Fruit fly (Drosophila melanogaster) whole organism, prepupa: ENCODE results near the gene Uev1A.
A peak's percentile ranks its signal among the peaks of the same experiment; 100 is the strongest.

Experiments used
- Blimp-1 ChIP-seq: fragments of 200-800 bp; sonication (Bioruptor generic); optimal IDR thresholded peaks from 3 replicates; lab custom pipeline; 2017; ENCODE audit warnings: missing biosample characterization, missing genetic modification characterization, mild to moderate bottlenecking, moderate library complexity, missing genetic modification reagents
- CG10631 ChIP-seq: fragments of 200-800 bp; sonication (Bioruptor generic); optimal IDR thresholded peaks from 2 replicates; lab custom pipeline; 2016; ENCODE audit warnings: missing biosample characterization, missing genetic modification characterization
- CG10669 ChIP-seq: fragments of 200-800 bp; sonication (Bioruptor generic); optimal IDR thresholded peaks from 3 replicates; lab custom pipeline; 2018; ENCODE audit warnings: missing biosample characterization, mild to moderate bottlenecking, missing genetic modification characterization, moderate library complexity
- CG11294 ChIP-seq: fragments of 200-800 bp; sonication (Bioruptor generic); IDR thresholded peaks from 2 replicates; pipeline ENCODE4 v1.3.6; 2022; ENCODE audit warnings: missing biosample characterization, missing genetic modification characterization
- CG11902 ChIP-seq: fragments of 200-800 bp; sonication (Bioruptor generic); optimal IDR thresholded peaks from 3 replicates; lab custom pipeline; 2016; ENCODE audit warnings: missing biosample characterization, missing genetic modification characterization
- CG32006 ChIP-seq: fragments of 200-800 bp; sonication (Bioruptor generic); optimal IDR thresholded peaks from 3 replicates; lab custom pipeline; 2017; ENCODE audit warnings: missing biosample characterization, mild to moderate bottlenecking, missing genetic modification characterization
- CG34406 ChIP-seq: fragments of 200-800 bp; sonication (Bioruptor generic); optimal IDR thresholded peaks from 3 replicates; lab custom pipeline; 2016; ENCODE audit warnings: missing biosample characterization, missing genetic modification characterization
- CG4318 ChIP-seq: fragments of 200-800 bp; sonication (Bioruptor generic); optimal IDR thresholded peaks from 3 replicates; lab custom pipeline; 2017; ENCODE audit warnings: missing biosample characterization, mild to moderate bottlenecking, missing genetic modification characterization
- CG6276 ChIP-seq: fragments of 200-800 bp; sonication (Bioruptor generic); optimal IDR thresholded peaks from 2 replicates; lab custom pipeline; 2017; ENCODE audit warnings: missing biosample characterization, mild to moderate bottlenecking, missing genetic modification characterization
- CG6792 ChIP-seq: fragments of 200-800 bp; sonication (Bioruptor generic); optimal IDR thresholded peaks from 3 replicates; lab custom pipeline; 2016; ENCODE audit warnings: missing biosample characterization, missing genetic modification characterization
- CG6854 ChIP-seq: fragments of 200-800 bp; sonication (Bioruptor generic); optimal IDR thresholded peaks from 2 replicates; lab custom pipeline; 2017; ENCODE audit warnings: missing biosample characterization, mild to moderate bottlenecking, missing genetic modification characterization
- CG8319 ChIP-seq: fragments of 200-800 bp; sonication (Bioruptor generic); optimal IDR thresholded peaks from 3 replicates; lab custom pipeline; 2016; ENCODE audit warnings: missing biosample characterization, missing genetic modification characterization
- CG8632 ChIP-seq: fragments of 200-800 bp; sonication (Bioruptor generic); optimal IDR thresholded peaks from 3 replicates; lab custom pipeline; 2016; ENCODE audit warnings: missing biosample characterization, missing genetic modification characterization
- Eip75B ChIP-seq: fragments of 200-800 bp; sonication (Bioruptor generic); optimal IDR thresholded peaks from 3 replicates; lab custom pipeline; 2016; ENCODE audit warnings: missing biosample characterization, missing genetic modification characterization
- Eip93F ChIP-seq: fragments of 200-800 bp; sonication (Bioruptor generic); optimal IDR thresholded peaks from 2 replicates; lab custom pipeline; 2016; ENCODE audit warnings: missing biosample characterization, mild to moderate bottlenecking, missing genetic modification characterization
- Ets21C ChIP-seq: fragments of 200-800 bp; sonication (Bioruptor generic); optimal IDR thresholded peaks from 3 replicates; lab custom pipeline; 2016; ENCODE audit warnings: missing biosample characterization, missing genetic modification characterization
- Hr38 ChIP-seq: sonication (Bioruptor generic); optimal IDR thresholded peaks from 2 replicates; lab custom pipeline; 2016; ENCODE audit warnings: missing biosample characterization, missing genetic modification characterization
- Hr39 ChIP-seq: fragments of 200-800 bp; sonication (Bioruptor generic); optimal IDR thresholded peaks from 2 replicates; lab custom pipeline; 2016; ENCODE audit warnings: missing biosample characterization, missing genetic modification characterization
- Hr4 ChIP-seq: fragments of 200-800 bp; sonication (Bioruptor generic); optimal IDR thresholded peaks from 3 replicates; lab custom pipeline; 2016; ENCODE audit warnings: missing biosample characterization, missing genetic modification characterization
- Lpt ChIP-seq: fragments of 200-800 bp; sonication (Bioruptor generic); optimal IDR thresholded peaks from 3 replicates; lab custom pipeline; 2016; ENCODE audit warnings: missing biosample characterization, missing genetic modification characterization
- Smox ChIP-seq: fragments of 200-800 bp; sonication (Bioruptor generic); optimal IDR thresholded peaks from 3 replicates; lab custom pipeline; 2016; ENCODE audit warnings: missing biosample characterization, missing genetic modification characterization
- Sox102F ChIP-seq: fragments of 200-800 bp; sonication (Bioruptor generic); optimal IDR thresholded peaks from 2 replicates; lab custom pipeline; 2016; ENCODE audit warnings: missing biosample characterization, mild to moderate bottlenecking, missing genetic modification characterization
- Sox14 ChIP-seq: fragments of 200-800 bp; sonication (Bioruptor generic); optimal IDR thresholded peaks from 3 replicates; lab custom pipeline; 2016; ENCODE audit warnings: missing biosample characterization, missing genetic modification characterization
- cyc ChIP-seq: fragments of 200-800 bp; sonication (Bioruptor generic); optimal IDR thresholded peaks from 3 replicates; lab custom pipeline; 2016; ENCODE audit warnings: missing biosample characterization, missing genetic modification characterization
- dsx ChIP-seq: fragments of 200-800 bp; optimal IDR thresholded peaks from 3 replicates; lab custom pipeline; 2019; ENCODE audit warnings: missing biosample characterization, mild to moderate bottlenecking, missing genetic modification characterization, moderate library complexity; ENCODE audit not compliant: poor library complexity, severe bottlenecking
- eg ChIP-seq: fragments of 200-800 bp; sonication (Bioruptor generic); IDR thresholded peaks from 3 replicates; pipeline ENCODE4 v1.3.6; 2022; ENCODE audit warnings: missing biosample characterization, missing genetic modification characterization
- esn ChIP-seq: fragments of 200-800 bp; sonication (Bioruptor generic); optimal IDR thresholded peaks from 2 replicates; lab custom pipeline; 2016; ENCODE audit warnings: missing biosample characterization, mild to moderate bottlenecking, missing genetic modification characterization, moderate library complexity
- fd85E ChIP-seq: fragments of 200-800 bp; sonication (Bioruptor generic); optimal IDR thresholded peaks from 3 replicates; lab custom pipeline; 2016; ENCODE audit warnings: missing biosample characterization, missing genetic modification characterization
- fkh ChIP-seq: fragments of 200-800 bp; sonication (Bioruptor generic); optimal IDR thresholded peaks from 3 replicates; lab custom pipeline; 2017; ENCODE audit warnings: missing biosample characterization, mild to moderate bottlenecking, missing genetic modification characterization, moderate library complexity
- ss ChIP-seq, 2 experiments: fragments of 200-800 bp; sonication (Bioruptor generic); optimal IDR thresholded peaks; 2 replicates in 1 of 2; 3 replicates in 1 of 2; lab custom pipeline; 2017 to 2018; ENCODE audit warnings: mild to moderate bottlenecking in 2 of 2, missing biosample characterization in 2 of 2, missing genetic modification characterization in 2 of 2, moderate library complexity in 1 of 2
- svp ChIP-seq: fragments of 200-800 bp; sonication (Bioruptor generic); peaks from one replicate; lab custom pipeline; 2016; ENCODE audit warnings: missing biosample characterization, missing genetic modification characterization
- topi ChIP-seq: fragments of 200-800 bp; sonication (Bioruptor generic); optimal IDR thresholded peaks from 3 replicates; lab custom pipeline; 2016; ENCODE audit warnings: missing biosample characterization, missing genetic modification characterization
- vri ChIP-seq: fragments of 200-800 bp; sonication (Bioruptor generic); optimal IDR thresholded peaks from 3 replicates; lab custom pipeline; 2016; ENCODE audit warnings: missing biosample characterization, mild to moderate bottlenecking, missing genetic modification characterization

Gene Uev1A

DNA sequence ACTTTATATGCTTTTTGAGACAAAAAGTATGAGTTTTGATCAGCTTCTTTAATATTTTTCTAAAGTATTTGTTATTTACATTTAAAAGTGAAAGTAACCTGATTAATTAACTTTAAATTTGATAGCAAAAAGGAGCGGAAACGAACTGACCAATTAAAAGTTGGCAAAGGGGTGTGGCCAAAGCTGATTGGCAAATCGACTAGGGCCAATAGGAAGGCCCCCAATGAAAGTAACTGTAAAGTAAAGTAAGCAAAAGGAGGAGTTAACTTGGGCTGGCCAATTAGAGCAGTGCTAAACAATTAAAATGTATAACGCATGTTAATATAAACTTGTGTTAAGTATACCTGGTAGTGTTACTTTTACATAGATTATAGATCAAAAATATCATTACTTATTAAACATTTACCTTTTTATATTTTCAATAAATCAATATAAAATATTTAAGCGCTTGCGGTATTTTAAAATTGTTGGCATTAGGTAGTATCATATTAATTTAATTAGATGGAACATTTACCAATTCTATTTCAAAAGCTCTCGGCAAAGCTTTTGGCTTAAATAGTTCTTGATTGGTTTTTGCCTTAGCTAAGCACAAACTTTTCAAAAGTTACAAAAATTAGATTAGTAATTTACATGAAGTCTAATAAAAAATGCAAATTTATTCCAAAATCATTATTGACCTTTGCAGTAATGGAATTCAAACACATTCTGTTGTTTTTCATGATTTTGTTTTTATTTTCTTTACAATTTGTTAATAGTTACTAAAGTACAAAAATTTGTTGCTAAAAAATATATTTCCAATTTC, 22.9 kb downstream of the Uev1A start:
- peak; percentile 38 for TF ChIP-seq svp (GFP tag; lab: Kevin White, UChicago)
- TF ChIP-seq dsx (GFP tag; lab: Kevin White, UChicago) = no peak
- TF ChIP-seq esn (GFP tag; lab: Kevin White, UChicago) = no peak

- TF ChIP-seq Lpt (no peak), Sox14 (GFP tag; lab: Kevin White, UChicago) (no peak), Hr4 (GFP tag; lab: Kevin White, UChicago) (no peak), CG6854 (GFP tag; lab: Kevin White, UChicago) (no peak), Hr38 (no peak), topi (GFP tag; lab: Kevin White, UChicago) (no peak), CG34406 (GFP tag; lab: Kevin White, UChicago) (no peak), fd85E (GFP tag; lab: Kevin White, UChicago) (no peak), CG11902 (GFP tag; lab: Kevin White, UChicago) (no peak), eg (no peak), CG8319 (no peak), CG4318 (GFP tag; lab: Kevin White, UChicago) (no peak), Eip75B (no peak), vri (GFP tag; lab: Kevin White, UChicago) (no peak), fkh (GFP tag; lab: Kevin White, UChicago) (no peak)
These were observed 24.2 kb downstream of the Uev1A start for dm6 chr3L:5341770-5342318.

DNA sequence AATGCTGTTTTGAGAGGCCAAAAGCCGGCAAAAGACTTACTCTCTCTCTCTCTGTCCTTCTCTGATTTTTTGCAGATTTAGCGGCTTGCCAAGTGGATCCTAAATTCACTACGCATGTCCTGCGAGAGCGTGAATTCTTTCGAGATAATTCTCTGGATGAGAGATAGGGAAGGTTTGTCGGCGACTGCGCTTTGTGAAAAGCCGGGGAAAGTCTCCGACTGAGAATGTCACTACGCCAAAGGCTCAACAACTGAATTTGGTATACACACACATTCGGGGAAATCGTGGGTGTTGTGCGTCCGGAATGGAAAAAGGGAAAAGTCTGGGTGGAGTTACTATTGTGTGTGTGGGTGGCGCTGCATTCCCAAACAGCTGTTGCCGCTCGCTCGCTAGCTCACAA, 36.6 kb downstream of the Uev1A start:
- TF ChIP-seq CG10631 (GFP tag; lab: Kevin White, UChicago) = no peak
- no peak for TF ChIP-seq fkh (GFP tag; lab: Kevin White, UChicago)
- TF ChIP-seq Eip93F = no peak
- TF ChIP-seq Blimp-1 = no peak
- no peak for TF ChIP-seq CG32006
- no peak for TF ChIP-seq CG10669 (GFP tag; lab: Kevin White, UChicago)
- no peak for TF ChIP-seq Hr39 (GFP tag; lab: Kevin White, UChicago)

- TF ChIP-seq vri (GFP tag; lab: Kevin White, UChicago) = no peak
- no peak for TF ChIP-seq ss (GFP tag; optimal IDR thresholded peaks at IDR 0.05; lab: Kevin White, UChicago)
- no peak for TF ChIP-seq Eip75B
- no peak for TF ChIP-seq CG6792 (GFP tag; lab: Kevin White, UChicago)
- no peak for TF ChIP-seq CG32006
- TF ChIP-seq CG8632 (GFP tag; lab: Kevin White, UChicago) = no peak
- no peak for TF ChIP-seq Ets21C (GFP tag; lab: Kevin White, UChicago)
- no peak for TF ChIP-seq Sox102F
- TF ChIP-seq cyc = no peak
- TF ChIP-seq Hr39 (GFP tag; lab: Kevin White, UChicago) = no peak
- no peak for TF ChIP-seq CG11294 (GFP tag; lab: Robert Waterston, UW)
- TF ChIP-seq Smox (GFP tag; lab: Kevin White, UChicago) = no peak
- TF ChIP-seq CG6276 (GFP tag; lab: Kevin White, UChicago) = no peak
These were observed 38.2 kb downstream of the Uev1A start for dm6 chr3L:5327821-5328220.
